Fruit fly (Drosophila melanogaster) whole organism, prepupa: ENCODE results near the gene Tektin-C.

ENCODE experiments used
- Blimp-1 ChIP-seq: fragments of 200-800 bp; sonication (Bioruptor generic); optimal IDR thresholded peaks from 3 replicates; lab custom pipeline; 2017; ENCODE audit warnings: missing biosample characterization, missing genetic modification characterization, mild to moderate bottlenecking, moderate library complexity, missing genetic modification reagents
- CG10631 ChIP-seq: fragments of 200-800 bp; sonication (Bioruptor generic); optimal IDR thresholded peaks from 2 replicates; lab custom pipeline; 2016; ENCODE audit warnings: missing biosample characterization, missing genetic modification characterization
- CG10669 ChIP-seq: fragments of 200-800 bp; sonication (Bioruptor generic); optimal IDR thresholded peaks from 3 replicates; lab custom pipeline; 2018; ENCODE audit warnings: missing biosample characterization, mild to moderate bottlenecking, missing genetic modification characterization, moderate library complexity
- CG11294 ChIP-seq: fragments of 200-800 bp; sonication (Bioruptor generic); IDR thresholded peaks from 2 replicates; pipeline ENCODE4 v1.3.6; 2022; ENCODE audit warnings: missing biosample characterization, missing genetic modification characterization
- CG11762 ChIP-seq: fragments of 200-800 bp; sonication (Bioruptor generic); optimal IDR thresholded peaks from 3 replicates; lab custom pipeline; 2016; ENCODE audit warnings: missing biosample characterization, missing genetic modification characterization; ENCODE audit not compliant: insufficient read depth
- CG15336 ChIP-seq: fragments of 200-800 bp; sonication (Bioruptor generic); IDR thresholded peaks from 2 replicates; pipeline ENCODE4 v1.3.6; 2022; ENCODE audit warnings: missing biosample characterization, missing genetic modification characterization
- CG16779 ChIP-seq: fragments of 200-800 bp; sonication (Bioruptor generic); optimal IDR thresholded peaks from 3 replicates; lab custom pipeline; 2017; ENCODE audit warnings: missing biosample characterization, mild to moderate bottlenecking, missing genetic modification characterization
- CG3032 ChIP-seq: fragments of 200-800 bp; optimal IDR thresholded peaks from 2 replicates; lab custom pipeline; 2019; ENCODE audit warnings: missing biosample characterization, mild to moderate bottlenecking, missing genetic modification characterization, moderate library complexity
- CG32006 ChIP-seq: fragments of 200-800 bp; sonication (Bioruptor generic); optimal IDR thresholded peaks from 3 replicates; lab custom pipeline; 2017; ENCODE audit warnings: missing biosample characterization, mild to moderate bottlenecking, missing genetic modification characterization
- CG34406 ChIP-seq: fragments of 200-800 bp; sonication (Bioruptor generic); optimal IDR thresholded peaks from 3 replicates; lab custom pipeline; 2016; ENCODE audit warnings: missing biosample characterization, missing genetic modification characterization
- CG3919 ChIP-seq: fragments of 200-800 bp; sonication (Bioruptor generic); optimal IDR thresholded peaks from 3 replicates; lab custom pipeline; 2016; ENCODE audit warnings: missing biosample characterization, missing genetic modification characterization
- CG4318 ChIP-seq: fragments of 200-800 bp; sonication (Bioruptor generic); optimal IDR thresholded peaks from 3 replicates; lab custom pipeline; 2017; ENCODE audit warnings: missing biosample characterization, mild to moderate bottlenecking, missing genetic modification characterization
- CG6276 ChIP-seq: fragments of 200-800 bp; sonication (Bioruptor generic); optimal IDR thresholded peaks from 2 replicates; lab custom pipeline; 2017; ENCODE audit warnings: missing biosample characterization, mild to moderate bottlenecking, missing genetic modification characterization
- CG6792 ChIP-seq: fragments of 200-800 bp; sonication (Bioruptor generic); optimal IDR thresholded peaks from 3 replicates; lab custom pipeline; 2016; ENCODE audit warnings: missing biosample characterization, missing genetic modification characterization
- CG6808 ChIP-seq: fragments of 200-800 bp; sonication (Bioruptor generic); optimal IDR thresholded peaks from 3 replicates; lab custom pipeline; 2017; ENCODE audit warnings: missing biosample characterization, missing genetic modification characterization, mild to moderate bottlenecking, moderate library complexity, missing genetic modification reagents
- CG6854 ChIP-seq: fragments of 200-800 bp; sonication (Bioruptor generic); optimal IDR thresholded peaks from 2 replicates; lab custom pipeline; 2017; ENCODE audit warnings: missing biosample characterization, mild to moderate bottlenecking, missing genetic modification characterization
- CG7368 ChIP-seq: fragments of 200-800 bp; sonication (Bioruptor generic); optimal IDR thresholded peaks from 3 replicates; lab custom pipeline; 2016; ENCODE audit warnings: missing biosample characterization, missing genetic modification characterization
- CG8119 ChIP-seq: fragments of 200-800 bp; sonication (Bioruptor generic); IDR thresholded peaks from 3 replicates; pipeline ENCODE4 v1.3.6; 2022; ENCODE audit warnings: missing biosample characterization, missing genetic modification characterization
- CG8319 ChIP-seq: fragments of 200-800 bp; sonication (Bioruptor generic); optimal IDR thresholded peaks from 3 replicates; lab custom pipeline; 2016; ENCODE audit warnings: missing biosample characterization, missing genetic modification characterization
- CG9139 ChIP-seq: fragments of 200-800 bp; sonication (Bioruptor generic); optimal IDR thresholded peaks from 3 replicates; lab custom pipeline; 2017; ENCODE audit warnings: missing biosample characterization, mild to moderate bottlenecking, missing genetic modification characterization
- Eip75B ChIP-seq: fragments of 200-800 bp; sonication (Bioruptor generic); optimal IDR thresholded peaks from 3 replicates; lab custom pipeline; 2016; ENCODE audit warnings: missing biosample characterization, missing genetic modification characterization
- Eip78C ChIP-seq: fragments of 200-800 bp; sonication (Bioruptor generic); peaks from one replicate; lab custom pipeline; 2016; ENCODE audit warnings: missing biosample characterization, missing genetic modification characterization
- Eip93F ChIP-seq: fragments of 200-800 bp; sonication (Bioruptor generic); optimal IDR thresholded peaks from 2 replicates; lab custom pipeline; 2016; ENCODE audit warnings: missing biosample characterization, mild to moderate bottlenecking, missing genetic modification characterization
- Ets21C ChIP-seq: fragments of 200-800 bp; sonication (Bioruptor generic); optimal IDR thresholded peaks from 3 replicates; lab custom pipeline; 2016; ENCODE audit warnings: missing biosample characterization, missing genetic modification characterization
- Ets96B ChIP-seq: fragments of 200-800 bp; optimal IDR thresholded peaks from 2 replicates; lab custom pipeline; 2019; ENCODE audit warnings: missing biosample characterization, mild to moderate bottlenecking, missing genetic modification characterization, moderate library complexity
- Gug ChIP-seq: fragments of 200-800 bp; sonication (Bioruptor generic); IDR thresholded peaks from 2 replicates; pipeline ENCODE4 v1.3.6; 2022; ENCODE audit warnings: missing biosample characterization, missing genetic modification characterization
- Hr38 ChIP-seq: sonication (Bioruptor generic); optimal IDR thresholded peaks from 2 replicates; lab custom pipeline; 2016; ENCODE audit warnings: missing biosample characterization, missing genetic modification characterization
- Hr39 ChIP-seq: fragments of 200-800 bp; sonication (Bioruptor generic); optimal IDR thresholded peaks from 2 replicates; lab custom pipeline; 2016; ENCODE audit warnings: missing biosample characterization, missing genetic modification characterization
- Hr4 ChIP-seq: fragments of 200-800 bp; sonication (Bioruptor generic); optimal IDR thresholded peaks from 3 replicates; lab custom pipeline; 2016; ENCODE audit warnings: missing biosample characterization, missing genetic modification characterization
- Lpt ChIP-seq: fragments of 200-800 bp; sonication (Bioruptor generic); optimal IDR thresholded peaks from 3 replicates; lab custom pipeline; 2016; ENCODE audit warnings: missing biosample characterization, missing genetic modification characterization
- Met ChIP-seq: fragments of 200-800 bp; sonication (Bioruptor generic); optimal IDR thresholded peaks from 3 replicates; lab custom pipeline; 2016; ENCODE audit warnings: missing biosample characterization, missing genetic modification characterization
- OdsH ChIP-seq: fragments of 200-800 bp; sonication (Bioruptor generic); optimal IDR thresholded peaks from 3 replicates; lab custom pipeline; 2016; ENCODE audit warnings: missing biosample characterization, missing genetic modification characterization
- Smox ChIP-seq: fragments of 200-800 bp; sonication (Bioruptor generic); optimal IDR thresholded peaks from 3 replicates; lab custom pipeline; 2016; ENCODE audit warnings: missing biosample characterization, missing genetic modification characterization
- Sox102F ChIP-seq: fragments of 200-800 bp; sonication (Bioruptor generic); optimal IDR thresholded peaks from 2 replicates; lab custom pipeline; 2016; ENCODE audit warnings: missing biosample characterization, mild to moderate bottlenecking, missing genetic modification characterization
- Sox14 ChIP-seq: fragments of 200-800 bp; sonication (Bioruptor generic); optimal IDR thresholded peaks from 3 replicates; lab custom pipeline; 2016; ENCODE audit warnings: missing biosample characterization, missing genetic modification characterization
- Sox15 ChIP-seq: fragments of 200-800 bp; sonication (Bioruptor generic); optimal IDR thresholded peaks from 3 replicates; lab custom pipeline; 2016; ENCODE audit warnings: missing biosample characterization, missing genetic modification characterization
- achi ChIP-seq: fragments of 200-800 bp; sonication (Bioruptor generic); optimal IDR thresholded peaks from 3 replicates; lab custom pipeline; 2016; ENCODE audit warnings: missing biosample characterization, missing genetic modification characterization
- acj6 ChIP-seq: fragments of 200-800 bp; sonication (Bioruptor generic); optimal IDR thresholded peaks from 3 replicates; lab custom pipeline; 2016; ENCODE audit warnings: missing biosample characterization, missing genetic modification characterization
- cyc ChIP-seq: fragments of 200-800 bp; sonication (Bioruptor generic); optimal IDR thresholded peaks from 3 replicates; lab custom pipeline; 2016; ENCODE audit warnings: missing biosample characterization, missing genetic modification characterization
- dac ChIP-seq: fragments of 200-800 bp; sonication (Bioruptor generic); optimal IDR thresholded peaks from 2 replicates; lab custom pipeline; 2017; ENCODE audit warnings: missing biosample characterization, mild to moderate bottlenecking, missing genetic modification characterization
- dsx ChIP-seq: fragments of 200-800 bp; optimal IDR thresholded peaks from 3 replicates; lab custom pipeline; 2019; ENCODE audit warnings: missing biosample characterization, mild to moderate bottlenecking, missing genetic modification characterization, moderate library complexity; ENCODE audit not compliant: poor library complexity, severe bottlenecking
- eg ChIP-seq: fragments of 200-800 bp; sonication (Bioruptor generic); IDR thresholded peaks from 3 replicates; pipeline ENCODE4 v1.3.6; 2022; ENCODE audit warnings: missing biosample characterization, missing genetic modification characterization
- esn ChIP-seq: fragments of 200-800 bp; sonication (Bioruptor generic); optimal IDR thresholded peaks from 2 replicates; lab custom pipeline; 2016; ENCODE audit warnings: missing biosample characterization, mild to moderate bottlenecking, missing genetic modification characterization, moderate library complexity
- fd59A ChIP-seq: fragments of 200-800 bp; sonication (Bioruptor generic); optimal IDR thresholded peaks from 2 replicates; lab custom pipeline; 2017; ENCODE audit warnings: missing biosample characterization, mild to moderate bottlenecking, missing genetic modification characterization, missing genetic modification reagents
- fd85E ChIP-seq: fragments of 200-800 bp; sonication (Bioruptor generic); optimal IDR thresholded peaks from 3 replicates; lab custom pipeline; 2016; ENCODE audit warnings: missing biosample characterization, missing genetic modification characterization
- lz ChIP-seq: fragments of 200-800 bp; sonication (Bioruptor generic); optimal IDR thresholded peaks from 3 replicates; lab custom pipeline; 2016; ENCODE audit warnings: missing biosample characterization, missing genetic modification characterization
- net ChIP-seq: fragments of 200-800 bp; sonication (Bioruptor generic); optimal IDR thresholded peaks from 3 replicates; lab custom pipeline; 2016; ENCODE audit warnings: missing biosample characterization, missing genetic modification characterization
- salr ChIP-seq, 2 experiments: fragments of 200-800 bp; sonication (Bioruptor generic); optimal IDR thresholded peaks; 3 replicates each; lab custom pipeline; 2016 to 2018; ENCODE audit warnings: missing biosample characterization in 2 of 2, missing genetic modification characterization in 2 of 2, mild to moderate bottlenecking in 1 of 2
- spab ChIP-seq: fragments of 200-800 bp; sonication (Bioruptor generic); optimal IDR thresholded peaks from 2 replicates; lab custom pipeline; 2017; ENCODE audit warnings: missing biosample characterization, mild to moderate bottlenecking, missing genetic modification characterization, missing genetic modification reagents
- ss ChIP-seq, 2 experiments: fragments of 200-800 bp; sonication (Bioruptor generic); optimal IDR thresholded peaks; 2 replicates in 1 of 2; 3 replicates in 1 of 2; lab custom pipeline; 2017 to 2018; ENCODE audit warnings: mild to moderate bottlenecking in 2 of 2, missing biosample characterization in 2 of 2, missing genetic modification characterization in 2 of 2, moderate library complexity in 1 of 2
- svp ChIP-seq: fragments of 200-800 bp; sonication (Bioruptor generic); peaks from one replicate; lab custom pipeline; 2016; ENCODE audit warnings: missing biosample characterization, missing genetic modification characterization
- topi ChIP-seq: fragments of 200-800 bp; sonication (Bioruptor generic); optimal IDR thresholded peaks from 3 replicates; lab custom pipeline; 2016; ENCODE audit warnings: missing biosample characterization, missing genetic modification characterization
- vri ChIP-seq: fragments of 200-800 bp; sonication (Bioruptor generic); optimal IDR thresholded peaks from 3 replicates; lab custom pipeline; 2016; ENCODE audit warnings: missing biosample characterization, mild to moderate bottlenecking, missing genetic modification characterization

Tektin-C gene

DNA sequence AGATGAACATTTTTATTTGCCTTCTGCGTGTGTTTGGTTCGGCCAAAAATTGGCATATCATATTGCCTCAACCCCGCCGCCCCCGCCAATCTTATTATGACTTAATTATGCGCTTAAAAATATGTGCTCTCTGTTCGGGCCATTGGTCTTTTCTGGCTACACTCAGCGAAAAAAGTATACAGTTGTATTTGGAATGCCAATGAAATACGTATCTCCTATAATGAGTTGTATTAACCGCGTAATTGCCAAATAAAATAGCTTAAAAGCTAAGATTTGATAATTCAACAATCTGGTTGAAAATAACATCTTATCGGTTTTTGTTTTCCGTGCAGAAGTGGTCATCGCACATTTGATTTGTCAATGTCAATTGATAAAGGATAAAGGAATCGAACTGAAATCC, 23.7 kb upstream of the Tektin-C start:
- no peak for TF ChIP-seq Eip93F (GFP tag; lab: Kevin White, UChicago)
- no peak for TF ChIP-seq CG10669 (GFP tag; lab: Kevin White, UChicago)
- peak; percentile 32 for TF ChIP-seq lz (GFP tag; lab: Kevin White, UChicago)
- TF ChIP-seq Sox15 = no peak
- TF ChIP-seq dac = no peak
- no peak for TF ChIP-seq fd59A (GFP tag; lab: Kevin White, UChicago)
- no peak for TF ChIP-seq Hr4 (GFP tag; lab: Kevin White, UChicago)
- no peak for TF ChIP-seq Hr38 (GFP tag; lab: Kevin White, UChicago)
- no peak for TF ChIP-seq CG6854 (GFP tag; lab: Kevin White, UChicago)
- peak; percentile 31 for TF ChIP-seq achi (GFP tag; lab: Kevin White, UChicago)
- TF ChIP-seq svp (GFP tag; lab: Kevin White, UChicago) = peak; percentile 80
- no peak for TF ChIP-seq CG6276
- no peak for TF ChIP-seq Ets96B (tag; lab: Kevin White, UChicago)
- no peak for TF ChIP-seq acj6 (GFP tag; lab: Kevin White, UChicago)
- no peak for TF ChIP-seq Eip75B (GFP tag; lab: Kevin White, UChicago)
- TF ChIP-seq CG4318 = no peak
- no peak for TF ChIP-seq ss (GFP tag; optimal IDR thresholded peaks at IDR 0.05; lab: Kevin White, UChicago)
- no peak for TF ChIP-seq CG11294 (GFP tag; lab: Robert Waterston, UW)
- no peak for TF ChIP-seq Ets21C (GFP tag; lab: Kevin White, UChicago)
- no peak for TF ChIP-seq CG6808 (GFP tag; lab: Kevin White, UChicago)
- no peak for TF ChIP-seq Lpt (GFP tag; lab: Kevin White, UChicago)
- TF ChIP-seq CG32006 (GFP tag; lab: Kevin White, UChicago) = peak; percentile 1
- TF ChIP-seq CG3032 (tag; lab: Kevin White, UChicago) = no peak
- peak; percentile 43 for TF ChIP-seq topi (GFP tag; lab: Kevin White, UChicago)
- peak; percentile 16 for TF ChIP-seq CG6792
- peak; percentile 11 for TF ChIP-seq net (GFP tag; lab: Kevin White, UChicago)
- no peak for TF ChIP-seq salr (GFP tag; optimal IDR thresholded peaks at IDR 0.05; lab: Kevin White, UChicago)
- TF ChIP-seq CG3919 (GFP tag; lab: Kevin White, UChicago) = peak; percentile 22
- no peak for TF ChIP-seq CG34406 (GFP tag; lab: Kevin White, UChicago)
- no peak for TF ChIP-seq eg (GFP tag; lab: Robert Waterston, UW)
- no peak for TF ChIP-seq CG9139
- TF ChIP-seq CG7368 (GFP tag; lab: Kevin White, UChicago) = no peak
- peak; percentile 10 for TF ChIP-seq Sox14 (GFP tag; lab: Kevin White, UChicago)
- no peak for TF ChIP-seq CG8319 (GFP tag; lab: Kevin White, UChicago)
- no peak for TF ChIP-seq fd85E (GFP tag; lab: Kevin White, UChicago)
- TF ChIP-seq OdsH = peak; percentile 23
- TF ChIP-seq CG8119 (GFP tag; lab: Robert Waterston, UW) = no peak
- no peak for TF ChIP-seq CG11762 (GFP tag; lab: Kevin White, UChicago)
- TF ChIP-seq dsx (GFP tag; lab: Kevin White, UChicago) = no peak
- peak; percentile 60 for TF ChIP-seq Hr39 (GFP tag; lab: Kevin White, UChicago)
- peak; percentile 29 for TF ChIP-seq Smox (GFP tag; lab: Kevin White, UChicago)
- TF ChIP-seq Blimp-1 (GFP tag; lab: Kevin White, UChicago) = no peak
- no peak for TF ChIP-seq spab (GFP tag; lab: Kevin White, UChicago)
- peak; percentile 31 for TF ChIP-seq Sox102F (GFP tag; lab: Kevin White, UChicago)
- TF ChIP-seq Eip78C (GFP tag; lab: Kevin White, UChicago) = peak; percentile 46
- TF ChIP-seq esn = peak; percentile 33
- TF ChIP-seq CG15336 (GFP tag; lab: Robert Waterston, UW) = no peak
- peak; percentile 33 for TF ChIP-seq Met (GFP tag; lab: Kevin White, UChicago)
- no peak for TF ChIP-seq vri
- no peak for TF ChIP-seq CG16779 (tag; lab: Kevin White, UChicago)
- peak; percentile 7 for TF ChIP-seq cyc (GFP tag; lab: Kevin White, UChicago)
- no peak for TF ChIP-seq CG10631
- TF ChIP-seq Gug (GFP tag; lab: Robert Waterston, UW) = no peak
